Worm (Caenorhabditis elegans) whole organism, L3 larva: ENCODE measurements around the gene nhr-225.
A peak's percentile ranks its signal among the peaks of the same experiment; 100 is the strongest.

Experiments used
- ama-1 ChIP-seq: fragments of 150-350 bp; optimal IDR thresholded peaks from 2 replicates; lab custom pipeline; 2018
- ceh-16 ChIP-seq: sonication (generic microtip); optimal IDR thresholded peaks from 2 replicates; lab custom pipeline; 2017; ENCODE audit warnings: missing biosample characterization, missing genetic modification characterization
- ceh-28 ChIP-seq: fragments of 150-350 bp; optimal IDR thresholded peaks from 2 replicates; lab custom pipeline; 2014; ENCODE audit warnings: missing biosample characterization, missing genetic modification reagents, missing genetic modification characterization
- ceh-82 ChIP-seq: fragments of 150-350 bp; optimal IDR thresholded peaks from 2 replicates; lab custom pipeline; 2014; ENCODE audit warnings: missing biosample characterization, missing genetic modification characterization
- daf-12 ChIP-seq: fragments of 150-350 bp; optimal IDR thresholded peaks from 2 replicates; lab custom pipeline; 2014; ENCODE audit warnings: missing biosample characterization, missing genetic modification reagents, missing genetic modification characterization
- egl-5 ChIP-seq: fragments of 150-350 bp; optimal IDR thresholded peaks from 2 replicates; lab custom pipeline; 2017; ENCODE audit warnings: missing biosample characterization, missing genetic modification reagents, missing genetic modification characterization, inconsistent platforms
- elt-1 ChIP-seq: fragments of 150-350 bp; optimal IDR thresholded peaks from 2 replicates; lab custom pipeline; 2014; ENCODE audit warnings: missing biosample characterization, missing genetic modification characterization
- elt-2 ChIP-seq: sonication (generic microtip); optimal IDR thresholded peaks from 2 replicates; lab custom pipeline; 2016; ENCODE audit warnings: missing genetic modification reagents, mild to moderate bottlenecking, missing genetic modification characterization, missing compliant biosample characterization
- elt-3 ChIP-seq, 3 experiments: fragments of 150-350 bp in 1 of 3; sonication (generic microtip) in 2 of 3; optimal IDR thresholded peaks; 2 replicates in 2 of 3; 4 replicates in 1 of 3; lab custom pipeline; 2014 to 2017; ENCODE audit warnings: missing biosample characterization in 3 of 3, missing genetic modification characterization in 3 of 3
- fkh-10 ChIP-seq: sonication (generic microtip); optimal IDR thresholded peaks from 2 replicates; lab custom pipeline; 2017; ENCODE audit warnings: missing biosample characterization, missing genetic modification reagents, missing genetic modification characterization
- fkh-2 ChIP-seq: fragments of 150-350 bp; optimal IDR thresholded peaks from 2 replicates; lab custom pipeline; 2014; ENCODE audit warnings: missing biosample characterization, missing genetic modification reagents, missing genetic modification characterization
- fos-1 ChIP-seq: fragments of 150-350 bp; optimal IDR thresholded peaks from 2 replicates; lab custom pipeline; 2014; ENCODE audit warnings: missing biosample characterization, missing genetic modification characterization
- hmg-11 ChIP-seq: sonication (generic microtip); optimal IDR thresholded peaks from 2 replicates; lab custom pipeline; 2016; ENCODE audit warnings: missing genetic modification characterization, missing compliant biosample characterization
- jun-1 ChIP-seq: fragments of 150-350 bp; optimal IDR thresholded peaks from 2 replicates; lab custom pipeline; 2014; ENCODE audit warnings: missing biosample characterization, missing genetic modification reagents, missing genetic modification characterization
- lin-15B ChIP-seq: fragments of 150-350 bp; optimal IDR thresholded peaks from 2 replicates; lab custom pipeline; 2014; ENCODE audit warnings: missing biosample characterization, missing genetic modification characterization
- lsy-12 ChIP-seq: sonication (generic microtip); optimal IDR thresholded peaks from 2 replicates; lab custom pipeline; 2016; ENCODE audit warnings: mild to moderate bottlenecking, missing genetic modification characterization, missing compliant biosample characterization
- mdl-1 ChIP-seq: fragments of 150-350 bp; optimal IDR thresholded peaks from 2 replicates; lab custom pipeline; 2014; ENCODE audit warnings: missing biosample characterization, missing genetic modification characterization
- nhr-23 ChIP-seq: fragments of 150-350 bp; optimal IDR thresholded peaks from 2 replicates; lab custom pipeline; 2014; ENCODE audit warnings: missing biosample characterization, missing genetic modification reagents, missing genetic modification characterization
- nhr-28 ChIP-seq: fragments of 150-350 bp; optimal IDR thresholded peaks from 2 replicates; lab custom pipeline; 2014; ENCODE audit warnings: missing biosample characterization, missing genetic modification characterization
- nhr-67 ChIP-seq: fragments of 150-350 bp; optimal IDR thresholded peaks from 2 replicates; lab custom pipeline; 2014; ENCODE audit warnings: missing biosample characterization, missing genetic modification characterization
- pha-4 ChIP-seq: fragments of 150-350 bp; optimal IDR thresholded peaks from 2 replicates; lab custom pipeline; 2014; ENCODE audit warnings: missing biosample characterization, missing genetic modification reagents, missing genetic modification characterization
- pqm-1 ChIP-seq: fragments of 150-350 bp; optimal IDR thresholded peaks from 2 replicates; lab custom pipeline; 2017; ENCODE audit warnings: missing biosample characterization, missing genetic modification characterization, inconsistent platforms
- snpc-4 ChIP-seq: fragments of 150-350 bp; optimal IDR thresholded peaks from 2 replicates; lab custom pipeline; 2014; ENCODE audit warnings: missing biosample characterization, missing genetic modification characterization
- tbx-2 ChIP-seq: sonication (generic microtip); optimal IDR thresholded peaks from 2 replicates; lab custom pipeline; 2016; ENCODE audit warnings: mild to moderate bottlenecking, missing genetic modification characterization, missing compliant biosample characterization
- unc-39 ChIP-seq: sonication (generic microtip); optimal IDR thresholded peaks from 4 replicates; lab custom pipeline; 2017; ENCODE audit warnings: missing biosample characterization, missing genetic modification characterization
- zag-1 ChIP-seq: fragments of 150-350 bp; optimal IDR thresholded peaks from 2 replicates; lab custom pipeline; 2014; ENCODE audit warnings: missing biosample characterization, missing genetic modification characterization
- ztf-4 ChIP-seq: fragments of 150-350 bp; optimal IDR thresholded peaks from 2 replicates; lab custom pipeline; 2014; ENCODE audit warnings: missing biosample characterization, missing genetic modification characterization

nhr-225 gene

DNA sequence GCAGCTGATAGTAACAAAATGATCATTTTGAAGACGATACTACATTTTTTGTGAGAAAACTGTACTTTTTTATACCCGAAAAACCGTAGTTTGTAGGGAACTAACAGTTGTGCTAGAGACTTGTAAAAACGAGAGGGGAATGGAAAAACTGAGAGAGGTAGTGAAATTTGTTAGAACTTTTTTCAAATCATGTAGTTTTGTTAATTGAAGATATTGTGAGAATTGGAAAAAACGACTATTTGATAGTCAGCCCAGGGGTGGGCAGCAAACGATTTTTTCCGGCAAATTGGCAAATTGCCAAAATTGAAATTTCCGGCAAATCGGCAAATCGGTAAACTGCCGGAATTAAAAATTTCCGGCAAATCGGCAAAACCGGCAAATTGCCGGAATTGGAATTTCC lies 41.0 kb downstream of the nhr-225 start, which contains the start of gene cyp-33C6:
cyp-33C6 (minus strand) TSS at position 101 of the 400 bp plus-strand sequence.
- TF ChIP-seq fkh-10 (GFP tag; lab: Kevin White, UChicago) (no peak), zag-1 (tag; lab: Kevin White, UChicago) (no peak), elt-3 (tag; optimal IDR thresholded peaks at IDR 0.05; lab: Kevin White, UChicago) (no peak), ceh-16 (tag; lab: Kevin White, UChicago) (no peak), fos-1 (tag; lab: Kevin White, UChicago) (no peak), lsy-12 (tag; lab: Kevin White, UChicago) (no peak), unc-39 (tag; lab: Kevin White, UChicago) (no peak), daf-12 (no peak), ama-1 (lab: Kevin White, UChicago) (no peak), tbx-2 (tag; lab: Kevin White, UChicago) (no peak), lin-15B (no peak), nhr-67 (tag; lab: Kevin White, UChicago) (no peak), jun-1 (tag; lab: Kevin White, UChicago) (no peak), mdl-1 (tag; lab: Kevin White, UChicago) (no peak), ceh-82 (tag; lab: Kevin White, UChicago) (no peak), elt-1 (no peak), hmg-11 (tag; lab: Kevin White, UChicago) (no peak), egl-5 (tag; lab: Kevin White, UChicago) (no peak)

DNA sequence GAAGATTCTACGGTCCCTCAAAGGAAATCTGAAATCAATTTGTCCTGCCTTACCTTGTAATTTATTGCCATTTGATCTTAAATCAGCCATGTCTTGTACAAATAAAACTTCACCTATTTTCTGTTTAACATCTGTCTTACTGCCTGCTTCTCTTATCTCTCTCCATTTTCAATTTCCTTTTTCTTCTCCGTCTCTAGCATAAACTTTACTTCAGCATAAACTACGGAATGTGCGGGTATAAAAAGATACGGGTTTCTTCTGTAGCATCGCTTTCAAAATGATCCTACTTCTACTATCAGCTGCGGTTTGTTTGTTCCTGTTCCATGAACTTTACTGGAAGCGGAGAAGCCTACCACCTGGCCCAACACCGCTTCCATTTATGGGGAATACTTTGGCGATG lies 45.5 kb downstream of the nhr-225 start, which contains the start of gene cyp-33C5:
cyp-33C5 (plus strand) TSS at position 254 of the 400 bp plus-strand sequence.
- peak; percentile 18 for TF ChIP-seq nhr-23 (tag; lab: Kevin White, UChicago)
- peak; percentile 46 for TF ChIP-seq ceh-28
- TF ChIP-seq elt-2 (tag; lab: Kevin White, UChicago) = peak; percentile 36
- TF ChIP-seq fkh-2 (tag; lab: Kevin White, UChicago) = no peak
- TF ChIP-seq tbx-2 (tag; lab: Kevin White, UChicago) = no peak
- peak; percentile 42 for TF ChIP-seq pqm-1 (tag; lab: Kevin White, UChicago)
- TF ChIP-seq ceh-16 (tag; lab: Kevin White, UChicago) = no peak
- peak; percentile 77 for TF ChIP-seq pha-4 (tag; lab: Kevin White, UChicago)

DNA sequence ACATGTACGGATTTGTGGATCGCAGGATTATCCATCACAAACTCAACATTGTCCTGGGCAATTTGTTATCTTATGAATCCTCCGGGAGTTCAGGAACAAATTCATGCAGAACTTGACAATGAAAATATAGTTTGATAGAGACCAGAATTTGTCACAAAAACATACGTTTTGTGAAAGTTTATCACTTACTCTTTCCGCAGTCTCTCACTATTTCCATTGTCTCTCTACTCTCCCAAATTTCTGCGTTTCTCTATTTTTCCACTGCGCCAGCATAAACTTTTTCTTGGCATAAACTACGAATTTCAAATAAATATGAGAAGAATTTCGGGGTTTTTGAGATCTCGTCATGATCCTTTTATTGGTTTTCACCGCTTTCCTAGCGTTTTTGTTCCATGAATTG lies 47.6 kb downstream of the nhr-225 start, which contains the start of gene cyp-33C3:
cyp-33C3 (plus strand) TSS at position 149 of the 400 bp plus-strand sequence.
- no peak for TF ChIP-seq nhr-28 (tag; lab: Kevin White, UChicago)
- peak; percentile 18 for TF ChIP-seq elt-2 (tag; lab: Kevin White, UChicago)
- no peak for TF ChIP-seq ceh-82 (tag; lab: Kevin White, UChicago)
- TF ChIP-seq snpc-4 (tag; lab: Kevin White, UChicago) = no peak
- TF ChIP-seq fkh-2 (tag; lab: Kevin White, UChicago) = no peak
- TF ChIP-seq hmg-11 (tag; lab: Kevin White, UChicago) = no peak
- no peak for TF ChIP-seq ztf-4 (tag; lab: Kevin White, UChicago)
